Worm (Caenorhabditis elegans): ENCODE data around the gene arf-1.

ce11 chrIII:5730041-5730440 lies 15.4 kb downstream of the arf-1 start:
- no peak for TF ChIP-seq tab-1 (GFP tag; IDR thresholded peaks at IDR 0.05)
- no peak for TF ChIP-seq ref-1 (GFP tag; conservative IDR thresholded peaks at IDR 0.05)
- TF ChIP-seq flt-1 (GFP tag; IDR thresholded peaks at IDR 0.05): no peak
- no peak for TF ChIP-seq T22C8.4 (GFP tag; IDR thresholded peaks at IDR 0.05)

Data from whole organism, midembryonic.